Worm (Caenorhabditis elegans) whole organism, mixed stage, embryonic: Measurements from ENCODE around the gene F10D7.10.

Source experiments
- ces-1 ChIP-seq: fragments of 150-350 bp; optimal IDR thresholded peaks from 2 replicates; lab custom pipeline; 2014; ENCODE audit warnings: missing biosample characterization, missing genetic modification reagents, missing genetic modification characterization
- nhr-237 ChIP-seq: fragments of 150-350 bp; optimal IDR thresholded peaks from 2 replicates; lab custom pipeline; 2014; ENCODE audit warnings: missing biosample characterization, missing genetic modification characterization
- pha-4 ChIP-seq: fragments of 150-350 bp; optimal IDR thresholded peaks from 2 replicates; lab custom pipeline; 2018; ENCODE audit warnings: missing biosample characterization, missing genetic modification reagents, missing genetic modification characterization
- sem-2 ChIP-seq: fragments of 200-800 bp; sonication (Bioruptor generic); optimal IDR thresholded peaks from 2 replicates; lab custom pipeline; 2018; ENCODE audit warnings: mild to moderate bottlenecking, missing genetic modification characterization, missing compliant biosample characterization
- snpc-4 ChIP-seq: fragments of 150-350 bp; optimal IDR thresholded peaks from 2 replicates; lab custom pipeline; 2014; ENCODE audit warnings: missing biosample characterization, missing genetic modification characterization
- unc-62 ChIP-seq: fragments of 150-350 bp; optimal IDR thresholded peaks from 2 replicates; lab custom pipeline; 2014; ENCODE audit warnings: missing biosample characterization, missing genetic modification reagents, missing genetic modification characterization
- ztf-11 ChIP-seq: fragments of 150-350 bp; optimal IDR thresholded peaks from 2 replicates; lab custom pipeline; 2014; ENCODE audit warnings: missing biosample characterization, missing genetic modification characterization

DNA sequence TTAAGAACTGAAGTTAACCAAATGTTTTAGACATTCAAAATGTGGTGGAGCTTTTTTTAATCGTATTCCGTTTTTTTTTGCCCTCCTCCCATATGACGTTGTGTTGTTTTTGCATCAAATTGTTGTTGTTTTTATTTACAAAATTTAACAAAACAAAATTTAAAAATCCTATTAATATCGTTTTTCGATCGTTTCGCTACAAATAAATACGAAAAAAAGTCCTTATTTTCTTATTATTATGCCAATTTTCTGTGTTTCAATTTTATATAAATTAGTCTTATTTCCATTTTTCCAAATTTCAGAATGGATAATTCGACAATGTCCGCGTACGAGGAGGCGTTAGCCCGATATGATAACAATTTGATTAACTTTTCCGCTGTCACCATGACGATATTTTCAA lies 20.1 kb downstream of the F10D7.10 start, which contains the start of gene npr-36:
- no peak for TF ChIP-seq snpc-4 (tag; lab: Kevin White, UChicago)
- TF ChIP-seq unc-62 (GFP tag; lab: Kevin White, UChicago), result no peak
- TF ChIP-seq sem-2, result no peak
- no peak for TF ChIP-seq ces-1
- TF ChIP-seq pha-4 (tag; lab: Kevin White, UChicago), result no peak
- no peak for TF ChIP-seq ztf-11
- TF ChIP-seq nhr-237 (tag; lab: Kevin White, UChicago), result no peak
